Fruit fly (Drosophila melanogaster): ENCODE data around the gene Ocrl.

Ocrl gene

DNA sequence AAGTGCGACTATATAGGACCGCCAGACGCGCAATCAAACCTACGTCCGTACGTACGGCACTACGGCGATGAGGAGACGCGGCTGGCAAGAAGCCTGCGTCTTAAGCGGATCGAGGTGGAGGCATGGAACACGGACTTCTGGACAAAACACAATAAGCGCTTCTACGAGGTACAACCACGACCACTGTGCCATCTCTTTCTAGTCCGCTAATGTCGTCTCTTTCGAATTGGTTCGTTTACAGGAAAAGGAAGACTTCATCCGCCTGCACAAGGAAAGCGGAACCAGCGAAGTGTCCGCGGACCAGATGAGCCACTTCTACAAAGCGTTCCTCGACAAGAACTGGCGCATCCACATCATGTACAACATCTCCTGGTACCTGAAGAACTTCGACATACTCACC lies 42.0 kb upstream of the Ocrl start:
- no peak for TF ChIP-seq rn (GFP tag; IDR thresholded peaks at IDR 0.05)
- no peak for TF ChIP-seq CG10348 (GFP tag; IDR thresholded peaks at IDR 0.05)
- no peak for TF ChIP-seq Pif1A (GFP tag; optimal IDR thresholded peaks at IDR 0.05)
- no peak for TF ChIP-seq EcR (GFP tag; optimal IDR thresholded peaks at IDR 0.05)
- no peak for TF ChIP-seq CG12605 (GFP tag; IDR thresholded peaks at IDR 0.05)
- no peak for TF ChIP-seq D1 (tag; optimal IDR thresholded peaks at IDR 0.05)
- TF ChIP-seq CG34367 (tag; optimal IDR thresholded peaks at IDR 0.05) = no peak
- TF ChIP-seq Pif1B (GFP tag; optimal IDR thresholded peaks at IDR 0.05) = no peak
- TF ChIP-seq fd96Ca (GFP tag; IDR thresholded peaks at IDR 0.05) = no peak

DNA sequence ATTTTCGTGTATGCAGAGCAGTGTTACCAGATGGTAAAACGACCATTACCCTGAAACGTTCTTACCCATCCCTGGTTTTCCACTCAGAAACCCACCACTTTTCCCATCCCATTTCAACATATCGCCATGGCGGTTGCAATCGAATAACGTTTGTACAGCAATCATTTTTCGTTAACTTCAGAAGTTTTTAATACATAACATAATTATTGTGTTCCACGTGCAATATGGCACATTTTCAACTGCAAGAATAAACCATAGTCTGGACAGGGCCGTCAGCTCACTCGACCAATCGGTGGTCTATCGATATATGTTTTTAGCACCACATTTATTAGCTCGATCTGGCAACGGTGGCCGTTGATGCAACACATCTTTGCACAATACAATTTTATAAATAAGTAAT lies 32.9 kb upstream of the Ocrl start, which contains the start of the genes trr and mRpL16:
Gene trr, minus strand, starts transcription at position 25 of the 400 bp plus-strand sequence.
Gene mRpL16, plus strand, starts transcription at position 331 of the 400 bp plus-strand sequence.
- no peak for TF ChIP-seq rn (GFP tag; IDR thresholded peaks at IDR 0.05)
- TF ChIP-seq Ets98B (GFP tag; IDR thresholded peaks at IDR 0.05) = peak; percentile 35; the same call in 1 of the 2 replicates
- TF ChIP-seq CG13204 (GFP tag; optimal IDR thresholded peaks at IDR 0.05) = no peak
- TF ChIP-seq CG17806 (tag; optimal IDR thresholded peaks at IDR 0.05) = no peak
- TF ChIP-seq CG4496 (GFP tag; IDR thresholded peaks at IDR 0.05) = peak; percentile 62; the same call in 2 of the 3 replicates
- TF ChIP-seq CG15710 (tag; optimal IDR thresholded peaks at IDR 0.05) = peak; percentile 30

DNA sequence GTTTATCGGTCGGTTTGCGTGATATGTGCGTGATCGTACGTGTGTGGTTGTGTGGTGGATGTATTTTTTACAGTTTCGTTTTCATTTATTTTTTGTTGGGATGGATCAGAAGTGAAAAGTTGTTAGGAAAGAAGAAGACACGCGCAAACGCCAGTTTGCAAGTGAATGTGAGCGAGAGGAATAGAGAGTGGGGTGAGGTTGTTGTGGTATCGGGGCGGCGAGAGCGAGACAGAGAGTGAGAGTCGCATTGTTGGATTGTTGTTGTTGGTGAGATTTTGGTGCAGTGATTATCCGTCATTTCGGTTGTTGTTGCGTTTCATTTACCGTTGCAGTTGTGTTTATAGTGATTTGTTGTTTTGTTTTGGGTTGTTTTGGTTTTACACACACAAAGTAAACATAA lies 29.2 kb upstream of the Ocrl start:
- no peak for TF ChIP-seq D1 (tag; optimal IDR thresholded peaks at IDR 0.05)
- TF ChIP-seq rn (GFP tag; IDR thresholded peaks at IDR 0.05) = no peak
- no peak for TF ChIP-seq Snoo (tag; optimal IDR thresholded peaks at IDR 0.05)
- no peak for TF ChIP-seq CG12605 (GFP tag; IDR thresholded peaks at IDR 0.05)
- TF ChIP-seq CG14655 (GFP tag; optimal IDR thresholded peaks at IDR 0.05) = no peak
- no peak for TF ChIP-seq fd96Ca (GFP tag; IDR thresholded peaks at IDR 0.05)
- TF ChIP-seq CG8159 (tag; optimal IDR thresholded peaks at IDR 0.05) = no peak
- TF ChIP-seq CG10348 (GFP tag; IDR thresholded peaks at IDR 0.05) = no peak
- TF ChIP-seq CG4496 (GFP tag; IDR thresholded peaks at IDR 0.05) = no peak
- TF ChIP-seq CG17806 (tag; optimal IDR thresholded peaks at IDR 0.05) = no peak
- no peak for TF ChIP-seq Ets98B (GFP tag; IDR thresholded peaks at IDR 0.05)
- no peak for TF ChIP-seq EcR (GFP tag; optimal IDR thresholded peaks at IDR 0.05)
- no peak for TF ChIP-seq Pif1B (GFP tag; optimal IDR thresholded peaks at IDR 0.05)

DNA sequence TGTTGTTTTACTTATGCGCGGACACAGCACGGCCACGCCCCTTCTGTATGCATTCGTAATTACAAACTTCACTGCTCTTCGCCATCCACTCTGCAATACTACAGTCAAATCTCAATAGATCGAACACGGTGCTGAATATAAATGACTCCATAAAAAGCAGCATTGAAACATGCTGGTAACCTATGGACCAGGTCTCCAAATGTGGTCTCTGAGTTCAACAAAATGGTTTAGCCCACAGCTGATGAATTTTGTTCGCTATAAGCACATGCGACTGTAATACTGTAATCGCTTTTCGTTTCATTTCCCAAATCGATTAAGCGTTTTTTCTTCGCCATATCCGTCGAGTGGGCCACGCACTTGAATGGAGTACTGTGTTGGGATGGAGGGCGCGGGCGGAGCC lies 25.4 kb upstream of the Ocrl start:
- no peak for TF ChIP-seq Pif1A (GFP tag; optimal IDR thresholded peaks at IDR 0.05)
- TF ChIP-seq CG8159 (tag; optimal IDR thresholded peaks at IDR 0.05) = peak; percentile 58
- no peak for TF ChIP-seq CG12605 (GFP tag; IDR thresholded peaks at IDR 0.05)
- TF ChIP-seq CG34367 (tag; optimal IDR thresholded peaks at IDR 0.05) = peak; percentile 16
- TF ChIP-seq EcR (GFP tag; optimal IDR thresholded peaks at IDR 0.05) = no peak
- TF ChIP-seq CG10348 (GFP tag; IDR thresholded peaks at IDR 0.05) = no peak
- peak; percentile 33 for TF ChIP-seq CG9948 (tag; optimal IDR thresholded peaks at IDR 0.05)
- peak; percentile 48 for TF ChIP-seq Snoo (tag; optimal IDR thresholded peaks at IDR 0.05)
- peak; percentile 39 for TF ChIP-seq CG17806 (tag; optimal IDR thresholded peaks at IDR 0.05)
- peak; percentile 30 for TF ChIP-seq CG8301 (tag; optimal IDR thresholded peaks at IDR 0.05)
- peak; percentile 27; the same call in 1 of the 2 replicates for TF ChIP-seq CG32121 (GFP tag; IDR thresholded peaks at IDR 0.05)
- peak; percentile 73; the same call in 2 of the 3 replicates for TF ChIP-seq CG4496 (GFP tag; IDR thresholded peaks at IDR 0.05)
- TF ChIP-seq CG13204 (GFP tag; optimal IDR thresholded peaks at IDR 0.05) = no peak
- TF ChIP-seq D1 (tag; optimal IDR thresholded peaks at IDR 0.05) = no peak
- peak; percentile 48; the same call in 1 of the 2 replicates for TF ChIP-seq Ets98B (GFP tag; IDR thresholded peaks at IDR 0.05)
- TF ChIP-seq CG14655 (GFP tag; optimal IDR thresholded peaks at IDR 0.05) = no peak
- peak; percentile 66 for TF ChIP-seq CG15710 (tag; optimal IDR thresholded peaks at IDR 0.05)
- TF ChIP-seq fd96Ca (GFP tag; IDR thresholded peaks at IDR 0.05) = peak; percentile 60; the same call in 1 of the 3 replicates
- no peak for TF ChIP-seq Pif1B (GFP tag; optimal IDR thresholded peaks at IDR 0.05)
- TF ChIP-seq rn (GFP tag; IDR thresholded peaks at IDR 0.05) = no peak
- TF ChIP-seq gl (tag; optimal IDR thresholded peaks at IDR 0.05) = peak; percentile 16

DNA sequence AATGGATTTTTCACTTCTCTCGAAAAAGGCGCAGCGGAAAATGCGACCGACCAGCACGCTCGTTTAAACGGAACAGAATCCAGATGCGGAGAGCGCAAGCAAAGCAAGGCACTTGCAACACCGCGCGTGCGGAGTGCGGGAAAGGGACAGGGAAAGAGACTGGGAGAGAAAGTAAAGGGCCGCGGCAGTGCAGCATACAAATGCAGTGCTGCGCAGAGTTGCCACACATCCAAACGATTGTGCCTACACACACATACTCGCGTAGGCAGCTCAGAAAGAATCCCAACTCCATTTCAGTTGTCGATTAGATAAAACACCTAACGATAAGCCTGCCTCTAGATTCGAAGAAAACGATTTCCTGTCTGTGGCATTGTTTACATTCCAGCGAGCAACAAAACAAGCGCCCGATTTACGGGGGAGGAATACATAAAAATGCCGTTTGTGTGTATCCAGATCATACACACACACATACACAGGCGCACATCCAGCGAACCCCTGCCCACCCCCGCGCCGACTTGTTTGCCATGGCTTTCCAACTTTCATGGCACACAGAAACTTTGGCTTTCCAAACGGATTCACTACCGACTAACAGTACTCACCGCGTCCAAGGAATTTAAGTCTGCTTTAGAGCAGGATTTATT lies 23.2 kb upstream of the Ocrl start:
- no peak for TF ChIP-seq CG9948 (tag; optimal IDR thresholded peaks at IDR 0.05)
- TF ChIP-seq Pif1A (GFP tag; optimal IDR thresholded peaks at IDR 0.05) = no peak
- no peak for TF ChIP-seq CG17806 (tag; optimal IDR thresholded peaks at IDR 0.05)
- TF ChIP-seq rn (GFP tag; IDR thresholded peaks at IDR 0.05) = no peak
- TF ChIP-seq Pif1B (GFP tag; optimal IDR thresholded peaks at IDR 0.05) = peak; percentile 31
- peak; percentile 21; the same call in 1 of the 2 replicates for TF ChIP-seq Ets98B (GFP tag; IDR thresholded peaks at IDR 0.05)
- TF ChIP-seq D1 (tag; optimal IDR thresholded peaks at IDR 0.05) = no peak
- peak; percentile 62 for TF ChIP-seq CG13204 (GFP tag; optimal IDR thresholded peaks at IDR 0.05)

DNA sequence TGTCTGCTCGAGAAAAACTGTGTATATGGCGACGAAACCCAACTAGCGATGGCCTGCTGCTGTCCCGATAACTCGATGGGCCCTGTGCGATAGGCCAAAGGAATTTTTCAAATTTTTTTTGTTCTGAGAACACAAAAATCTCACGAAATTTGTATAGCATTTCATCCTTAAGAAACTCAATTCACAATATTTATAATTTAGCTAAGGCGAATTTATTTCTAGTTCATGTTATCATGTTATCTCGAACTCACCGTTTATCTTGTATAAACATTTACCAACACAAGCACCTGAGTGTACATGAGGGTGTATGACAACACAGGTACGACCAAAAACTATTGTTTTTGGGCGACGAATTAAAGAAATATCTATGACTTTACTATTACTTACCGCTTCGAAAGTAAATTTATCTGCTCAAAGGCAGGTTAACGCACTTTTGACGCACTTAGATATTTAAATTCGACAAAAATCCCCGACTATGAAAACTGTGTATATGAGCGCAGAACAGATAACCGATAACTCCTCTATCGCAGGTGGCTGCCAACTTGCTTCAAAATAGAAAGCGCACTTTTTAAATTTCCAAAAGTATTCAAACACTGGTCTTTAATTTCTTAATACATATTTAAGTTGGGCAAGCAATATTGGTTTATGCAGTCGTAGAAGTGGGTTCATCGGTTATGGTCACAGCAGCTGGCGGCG lies 22.5 kb upstream of the Ocrl start, which contains the start of gene arm:
Gene arm, minus strand, starts transcription at position 524 of the 696 bp plus-strand sequence.
- TF ChIP-seq EcR (GFP tag; optimal IDR thresholded peaks at IDR 0.05) (no peak), CG8159 (tag; optimal IDR thresholded peaks at IDR 0.05) (peak; percentile 12)
